Fruit fly (Drosophila melanogaster): ENCODE measurements around the gene CG17717.

DNA sequence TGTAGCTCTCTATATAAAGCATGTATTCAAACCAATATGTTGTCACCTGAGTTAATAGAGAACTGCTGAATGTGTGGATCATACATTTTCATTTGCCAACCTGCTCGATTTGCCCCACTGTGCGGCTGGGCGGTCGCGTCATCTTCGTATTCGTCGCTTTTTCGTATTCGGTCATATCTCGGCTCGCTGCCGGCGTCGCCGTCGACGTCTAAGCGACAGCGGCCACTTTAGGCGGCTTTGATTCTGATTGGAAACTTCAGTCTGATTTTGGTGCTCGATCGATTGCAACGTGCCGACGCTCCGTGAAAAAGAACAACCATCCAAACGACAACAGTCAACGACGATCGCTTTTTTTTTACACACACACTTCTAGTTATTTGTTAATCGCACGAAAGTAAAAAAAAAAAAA is 43.2 kb upstream of the CG17717 start:
- TF ChIP-seq usp (GFP tag; optimal IDR thresholded peaks at IDR 0.05) (no peak), CG8478 (optimal IDR thresholded peaks at IDR 0.05) (no peak), psq (optimal IDR thresholded peaks at IDR 0.05) (no peak)
